Worm (Caenorhabditis elegans) whole organism, late embryonic: ENCODE data around the gene F09C6.15.

ENCODE experiments used
- C08G9.2 ChIP-seq: sonication (generic microtip); optimal IDR thresholded peaks from 2 replicates; lab custom pipeline; 2016; ENCODE audit warnings: mild to moderate bottlenecking, missing genetic modification characterization, moderate library complexity, missing compliant biosample characterization
- C38D4.7 ChIP-seq: fragments of 200-800 bp; sonication (Bioruptor generic); optimal IDR thresholded peaks from 2 replicates; lab custom pipeline; 2018; ENCODE audit warnings: mild to moderate bottlenecking, missing genetic modification characterization, moderate library complexity, missing compliant biosample characterization
- ahr-1 ChIP-seq: sonication (generic microtip); optimal IDR thresholded peaks from 2 replicates; lab custom pipeline; 2016; ENCODE audit warnings: missing genetic modification characterization, missing compliant biosample characterization
- ceh-14 ChIP-seq: sonication (generic microtip); optimal IDR thresholded peaks from 2 replicates; lab custom pipeline; 2016; ENCODE audit warnings: missing genotype, missing genetic modification characterization, missing compliant biosample characterization
- ceh-19 ChIP-seq: fragments of 200-800 bp; sonication (Bioruptor generic); optimal IDR thresholded peaks from 2 replicates; lab custom pipeline; 2018; ENCODE audit warnings: mild to moderate bottlenecking, missing genetic modification characterization, missing compliant biosample characterization
- ceh-31 ChIP-seq: sonication (generic microtip); optimal IDR thresholded peaks from 2 replicates; lab custom pipeline; 2016; ENCODE audit warnings: missing genetic modification characterization, missing compliant biosample characterization
- ceh-45 ChIP-seq: fragments of 200-800 bp; sonication (Bioruptor generic); IDR thresholded peaks from 2 replicates; pipeline ENCODE4 v1.3.6; 2022; ENCODE audit warnings: missing genetic modification reagents, missing genetic modification characterization, missing compliant biosample characterization
- ceh-48 ChIP-seq: sonication (generic microtip); optimal IDR thresholded peaks from 2 replicates; lab custom pipeline; 2016; ENCODE audit warnings: missing genetic modification characterization, inconsistent platforms, missing compliant biosample characterization
- ceh-9 ChIP-seq: sonication (generic microtip); optimal IDR thresholded peaks from 2 replicates; lab custom pipeline; 2016; ENCODE audit warnings: mild to moderate bottlenecking, missing genetic modification characterization, inconsistent platforms, missing compliant biosample characterization
- dmd-4 ChIP-seq: sonication (generic microtip); optimal IDR thresholded peaks from 2 replicates; lab custom pipeline; 2016; ENCODE audit warnings: borderline replicate concordance, missing genetic modification characterization, missing compliant biosample characterization
- elt-2 ChIP-seq: sonication (generic microtip); optimal IDR thresholded peaks from 2 replicates; lab custom pipeline; 2016; ENCODE audit warnings: missing genetic modification reagents, missing genetic modification characterization, missing compliant biosample characterization
- elt-4 ChIP-seq: sonication (generic microtip); optimal IDR thresholded peaks from 2 replicates; lab custom pipeline; 2016; ENCODE audit warnings: missing genetic modification characterization, missing compliant biosample characterization
- ets-4 ChIP-seq: sonication (generic microtip); optimal IDR thresholded peaks from 2 replicates; lab custom pipeline; 2016; ENCODE audit warnings: missing genetic modification characterization, missing compliant biosample characterization
- eyg-1 ChIP-seq: sonication (generic microtip); optimal IDR thresholded peaks from 2 replicates; lab custom pipeline; 2016; ENCODE audit warnings: missing genotype, missing genetic modification characterization, missing compliant biosample characterization
- fkh-10 ChIP-seq: fragments of 150-350 bp; optimal IDR thresholded peaks from 2 replicates; lab custom pipeline; 2014; ENCODE audit warnings: missing biosample characterization, missing genetic modification reagents, missing genetic modification characterization
- gmeb-2 ChIP-seq: sonication (generic microtip); optimal IDR thresholded peaks from 2 replicates; lab custom pipeline; 2016; ENCODE audit warnings: missing genetic modification characterization, inconsistent platforms, missing compliant biosample characterization
- hlh-13 ChIP-seq: fragments of 200-800 bp; sonication (Bioruptor generic); optimal IDR thresholded peaks from 2 replicates; lab custom pipeline; 2018; ENCODE audit warnings: mild to moderate bottlenecking, missing genetic modification characterization, missing compliant biosample characterization
- hlh-15 ChIP-seq: sonication (generic microtip); optimal IDR thresholded peaks from 2 replicates; lab custom pipeline; 2016; ENCODE audit warnings: missing genetic modification characterization, missing compliant biosample characterization
- hlh-6 ChIP-seq: sonication (generic microtip); optimal IDR thresholded peaks from 2 replicates; lab custom pipeline; 2016; ENCODE audit warnings: missing genotype, missing genetic modification characterization, missing compliant biosample characterization
- hlh-8 ChIP-seq: sonication (generic microtip); optimal IDR thresholded peaks from 2 replicates; lab custom pipeline; 2016; ENCODE audit warnings: missing genotype, missing genetic modification characterization, missing compliant biosample characterization
- lim-6 ChIP-seq: sonication (generic microtip); optimal IDR thresholded peaks from 2 replicates; lab custom pipeline; 2016; ENCODE audit warnings: missing genetic modification characterization, missing compliant biosample characterization
- mec-3 ChIP-seq: sonication (generic microtip); optimal IDR thresholded peaks from 2 replicates; lab custom pipeline; 2016; ENCODE audit warnings: borderline replicate concordance, missing genetic modification characterization, missing compliant biosample characterization
- nhr-11 ChIP-seq: fragments of 150-350 bp; optimal IDR thresholded peaks from 2 replicates; lab custom pipeline; 2014; ENCODE audit warnings: missing biosample characterization, missing genetic modification characterization
- nhr-232 ChIP-seq: sonication (generic microtip); optimal IDR thresholded peaks from 2 replicates; lab custom pipeline; 2016; ENCODE audit warnings: missing genetic modification characterization, missing compliant biosample characterization
- npax-4 ChIP-seq: sonication (generic microtip); optimal IDR thresholded peaks from 2 replicates; lab custom pipeline; 2016; ENCODE audit warnings: missing genetic modification characterization, missing compliant biosample characterization
- pat-9 ChIP-seq: fragments of 200-800 bp; sonication (Bioruptor generic); optimal IDR thresholded peaks from 2 replicates; lab custom pipeline; 2018; ENCODE audit warnings: mild to moderate bottlenecking, missing genetic modification characterization, moderate library complexity, missing compliant biosample characterization
- pax-1 ChIP-seq: fragments of 150-350 bp; optimal IDR thresholded peaks from 2 replicates; lab custom pipeline; 2014; ENCODE audit warnings: missing biosample characterization, missing genetic modification characterization
- pqm-1 ChIP-seq: sonication (generic microtip); optimal IDR thresholded peaks from 2 replicates; lab custom pipeline; 2016; ENCODE audit warnings: missing genetic modification characterization, missing compliant biosample characterization
- rnt-1 ChIP-seq: sonication (generic microtip); optimal IDR thresholded peaks from 2 replicates; lab custom pipeline; 2016; ENCODE audit warnings: missing genetic modification characterization, missing compliant biosample characterization
- sox-4 ChIP-seq: sonication (generic microtip); optimal IDR thresholded peaks from 2 replicates; lab custom pipeline; 2017; ENCODE audit warnings: mild to moderate bottlenecking, missing genetic modification characterization, inconsistent platforms, missing compliant biosample characterization
- syd-9 ChIP-seq: sonication (generic microtip); optimal IDR thresholded peaks from 2 replicates; lab custom pipeline; 2016; ENCODE audit warnings: mild to moderate bottlenecking, missing genetic modification characterization, moderate library complexity, missing compliant biosample characterization
- tbx-2 ChIP-seq: sonication (generic microtip); optimal IDR thresholded peaks from 2 replicates; lab custom pipeline; 2016; ENCODE audit warnings: missing genetic modification characterization, missing compliant biosample characterization
- unc-42 ChIP-seq: sonication (generic microtip); optimal IDR thresholded peaks from 2 replicates; lab custom pipeline; 2016; ENCODE audit warnings: missing genotype, missing genetic modification characterization, missing compliant biosample characterization
- unc-55 ChIP-seq: sonication (generic microtip); optimal IDR thresholded peaks from 2 replicates; lab custom pipeline; 2017; ENCODE audit warnings: missing biosample characterization, missing genetic modification reagents, missing genetic modification characterization
- unc-86 ChIP-seq: sonication (generic microtip); optimal IDR thresholded peaks from 2 replicates; lab custom pipeline; 2016; ENCODE audit warnings: missing genetic modification characterization, missing compliant biosample characterization
- zip-5 ChIP-seq: sonication (generic microtip); optimal IDR thresholded peaks from 2 replicates; lab custom pipeline; 2016; ENCODE audit warnings: missing genetic modification characterization, missing compliant biosample characterization
- ztf-16 ChIP-seq: sonication (generic microtip); optimal IDR thresholded peaks from 2 replicates; lab custom pipeline; 2017; ENCODE audit warnings: missing genetic modification characterization, missing compliant biosample characterization

Gene F09C6.15

DNA sequence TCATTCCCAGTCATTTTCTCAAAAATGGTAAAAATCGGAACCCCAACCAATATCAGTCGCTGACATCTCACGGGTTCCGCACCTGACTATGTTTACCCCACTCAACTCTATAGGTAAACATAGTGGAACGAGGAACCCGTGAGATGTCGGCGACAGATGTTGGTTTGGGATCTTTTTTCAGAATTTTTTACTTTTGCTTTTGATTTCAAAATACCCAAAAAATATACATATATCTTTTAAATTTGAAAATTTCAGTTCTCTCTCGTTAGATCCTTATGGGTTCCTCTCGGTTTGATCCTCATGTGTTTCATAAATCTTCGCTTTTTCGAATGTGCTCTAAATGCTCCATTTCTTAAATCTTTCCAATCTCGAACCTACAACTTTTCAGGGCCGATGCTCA, 19.9 kb upstream of the F09C6.15 start, which contains the start of gene srw-23:
Gene srw-23, plus strand, starts transcription at position 301 of the 400 bp plus-strand sequence.
- TF ChIP-seq elt-2 (tag; lab: Kevin White, UChicago) (no peak), hlh-13 (GFP tag; lab: Kevin White, UChicago) (no peak), ets-4 (tag; lab: Kevin White, UChicago) (no peak), syd-9 (tag; lab: Kevin White, UChicago) (no peak), pat-9 (tag; lab: Kevin White, UChicago) (no peak), hlh-15 (tag; lab: Kevin White, UChicago) (no peak), pax-1 (tag; lab: Kevin White, UChicago) (no peak), hlh-8 (no peak), npax-4 (no peak), zip-5 (tag; lab: Kevin White, UChicago) (no peak), tbx-2 (tag; lab: Kevin White, UChicago) (no peak), hlh-6 (tag; lab: Kevin White, UChicago) (no peak), eyg-1 (no peak), C08G9.2 (no peak), gmeb-2 (tag; lab: Kevin White, UChicago) (no peak), ztf-16 (tag; lab: Kevin White, UChicago) (no peak)

DNA sequence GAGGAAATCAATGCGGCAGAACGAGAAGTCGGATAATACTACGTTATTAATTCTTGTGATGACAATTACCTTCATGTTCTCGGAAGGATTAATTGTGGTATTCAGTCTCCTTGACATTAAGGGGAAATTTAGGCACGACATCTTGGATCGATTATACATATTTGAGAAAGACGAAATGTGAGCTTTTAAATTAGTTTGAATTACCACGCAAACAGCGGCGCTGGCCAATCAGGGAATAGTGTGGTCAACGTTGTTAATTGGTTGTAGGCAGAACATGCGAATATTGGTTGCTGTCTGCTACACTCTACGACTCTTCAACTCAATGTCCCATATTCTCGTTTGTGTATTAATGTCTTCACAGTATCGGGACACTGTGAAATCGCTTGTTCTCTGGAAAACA, 18.6 kb upstream of the F09C6.15 start, which contains the start of gene F49A5.10:
Gene F49A5.10, plus strand, starts transcription at position 301 of the 400 bp plus-strand sequence.
- TF ChIP-seq pax-1 (tag; lab: Kevin White, UChicago), result no peak
- TF ChIP-seq mec-3, result no peak
- TF ChIP-seq dmd-4 (tag; lab: Kevin White, UChicago), result no peak
- TF ChIP-seq pqm-1 (tag; lab: Kevin White, UChicago), result no peak
- TF ChIP-seq unc-55, result no peak
- TF ChIP-seq lim-6 (tag; lab: Kevin White, UChicago), result no peak
- TF ChIP-seq ceh-31 (tag; lab: Kevin White, UChicago), result no peak
- TF ChIP-seq ceh-9 (tag; lab: Kevin White, UChicago), result no peak
- no peak for TF ChIP-seq C08G9.2
- TF ChIP-seq, all 69 proteins: peak for 0

DNA sequence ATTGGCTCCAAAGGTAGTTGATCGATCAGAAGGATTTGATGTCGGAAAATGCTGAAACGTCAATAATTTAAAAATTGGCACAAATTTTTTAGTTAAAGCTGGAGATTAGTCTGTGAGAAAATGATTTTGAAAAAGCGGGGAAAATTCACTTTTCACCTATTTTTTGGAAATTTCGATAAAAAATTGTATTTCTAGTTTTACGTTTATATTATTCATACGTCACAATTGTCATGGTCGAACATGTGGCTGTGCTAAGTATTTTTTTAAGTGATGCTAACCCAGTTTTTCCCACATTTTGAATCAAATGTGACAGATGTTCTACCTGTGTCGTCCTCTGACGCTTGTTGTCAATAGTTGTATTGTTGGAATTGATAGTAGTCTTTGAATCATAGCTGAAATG, 14.0 kb upstream of the F09C6.15 start:
- TF ChIP-seq ceh-14 (tag; lab: Kevin White, UChicago), result no peak
- TF ChIP-seq unc-86, result no peak
- TF ChIP-seq ceh-45 (GFP tag; lab: Robert Waterston, UW), result no peak
- TF ChIP-seq rnt-1 (tag; lab: Kevin White, UChicago), result no peak
- no peak for TF ChIP-seq C08G9.2

DNA sequence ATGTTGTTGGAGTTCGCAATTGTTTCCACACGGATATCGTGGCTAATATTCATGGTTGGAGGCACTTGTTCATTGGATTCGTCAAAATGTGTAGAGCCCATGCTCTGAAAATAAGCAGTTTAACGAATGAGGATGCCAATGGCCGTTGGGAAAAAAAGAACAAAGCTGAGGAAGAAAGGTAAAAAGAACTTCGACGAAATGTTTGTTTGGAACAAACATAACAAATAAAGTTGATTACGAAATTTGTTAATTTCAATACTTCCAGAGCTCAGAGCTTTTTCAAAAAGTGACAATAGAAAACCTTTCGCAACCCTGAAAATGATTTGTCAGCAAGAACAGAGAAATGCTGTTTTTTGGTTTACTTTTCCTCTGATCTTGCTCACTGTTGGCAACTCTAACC, 13.5 kb upstream of the F09C6.15 start, which contains the start of gene F09C6.3:
Gene F09C6.3, minus strand, starts transcription at position 101 of the 400 bp plus-strand sequence.
- TF ChIP-seq hlh-15 (tag; lab: Kevin White, UChicago) (no peak), ets-4 (tag; lab: Kevin White, UChicago) (no peak), unc-55 (no peak), nhr-11 (no peak), sox-4 (tag; lab: Kevin White, UChicago) (no peak), ceh-9 (tag; lab: Kevin White, UChicago) (no peak), unc-42 (no peak), elt-4 (tag; lab: Kevin White, UChicago) (no peak), pat-9 (tag; lab: Kevin White, UChicago) (no peak), fkh-10 (GFP tag; lab: Kevin White, UChicago) (no peak), ceh-48 (tag; lab: Kevin White, UChicago) (no peak), ceh-19 (GFP tag; lab: Kevin White, UChicago) (no peak), ceh-31 (tag; lab: Kevin White, UChicago) (no peak), nhr-232 (tag; lab: Kevin White, UChicago) (no peak), C38D4.7 (GFP tag; lab: Kevin White, UChicago) (no peak), mec-3 (no peak), ceh-14 (tag; lab: Kevin White, UChicago) (no peak), pax-1 (tag; lab: Kevin White, UChicago) (no peak), unc-86 (no peak), ahr-1 (tag; lab: Kevin White, UChicago) (no peak)
